Worm (Caenorhabditis elegans) whole organism, late embryonic: ENCODE results near the gene F11A5.5.

ENCODE experiments used
- F13H6.1 ChIP-seq: sonication (generic microtip); optimal IDR thresholded peaks from 2 replicates; lab custom pipeline; 2016; ENCODE audit warnings: missing genetic modification characterization, missing compliant biosample characterization
- ama-1 ChIP-seq: fragments of 150-350 bp; optimal IDR thresholded peaks from 2 replicates; lab custom pipeline; 2014
- ets-4 ChIP-seq: sonication (generic microtip); optimal IDR thresholded peaks from 2 replicates; lab custom pipeline; 2016; ENCODE audit warnings: missing genetic modification characterization, missing compliant biosample characterization
- fkh-10 ChIP-seq: fragments of 150-350 bp; optimal IDR thresholded peaks from 2 replicates; lab custom pipeline; 2014; ENCODE audit warnings: missing biosample characterization, missing genetic modification reagents, missing genetic modification characterization
- nhr-11 ChIP-seq: fragments of 150-350 bp; optimal IDR thresholded peaks from 2 replicates; lab custom pipeline; 2014; ENCODE audit warnings: missing biosample characterization, missing genetic modification characterization
- odd-2 ChIP-seq: sonication (generic microtip); optimal IDR thresholded peaks from 2 replicates; lab custom pipeline; 2017; ENCODE audit warnings: antibody characterized with exemption, mild to moderate bottlenecking, missing genetic modification characterization, missing compliant biosample characterization
- pag-3 ChIP-seq: sonication (generic microtip); optimal IDR thresholded peaks from 2 replicates; lab custom pipeline; 2016; ENCODE audit warnings: missing compliant biosample characterization, missing genetic modification characterization, borderline replicate concordance
- sox-2 ChIP-seq: fragments of 200-800 bp; sonication (Bioruptor generic); IDR thresholded peaks from 2 replicates; pipeline ENCODE4 v1.3.6; 2022; ENCODE audit warnings: missing genetic modification reagents, missing genetic modification characterization, missing compliant biosample characterization
- sox-4 ChIP-seq: sonication (generic microtip); optimal IDR thresholded peaks from 2 replicates; lab custom pipeline; 2017; ENCODE audit warnings: mild to moderate bottlenecking, missing genetic modification characterization, inconsistent platforms, missing compliant biosample characterization
- zip-5 ChIP-seq: sonication (generic microtip); optimal IDR thresholded peaks from 2 replicates; lab custom pipeline; 2016; ENCODE audit warnings: missing genetic modification characterization, missing compliant biosample characterization

DNA sequence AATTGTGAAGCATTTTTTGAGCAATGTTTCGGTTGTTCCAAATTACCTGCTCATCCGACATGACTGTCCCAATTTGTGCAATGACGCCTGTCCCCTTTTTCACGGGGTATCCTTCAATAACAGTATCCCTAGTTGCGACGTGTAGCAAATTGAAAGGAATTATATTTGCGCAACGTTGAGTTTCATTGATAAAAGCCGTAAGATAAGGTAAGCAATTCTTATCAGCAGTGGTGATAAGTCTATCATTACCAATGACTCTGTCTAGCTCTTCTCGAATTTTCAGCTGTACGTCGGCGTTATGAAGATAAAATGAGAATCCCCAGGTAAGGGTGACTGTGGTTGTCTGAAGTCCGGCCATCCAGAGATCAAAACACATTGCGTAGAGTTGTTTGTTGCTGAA is 24.0 kb upstream of the F11A5.5 start:
- no peak for TF ChIP-seq fkh-10 (GFP tag; lab: Kevin White, UChicago)
- no peak for TF ChIP-seq zip-5 (tag; lab: Kevin White, UChicago)
- no peak for TF ChIP-seq sox-4 (tag; lab: Kevin White, UChicago)
- no peak for TF ChIP-seq odd-2
- no peak for TF ChIP-seq F13H6.1 (tag; lab: Kevin White, UChicago)
- TF ChIP-seq nhr-11 (tag; lab: Kevin White, UChicago): no peak
- TF ChIP-seq sox-2 (GFP tag; lab: Robert Waterston, UW): no peak
- no peak for TF ChIP-seq ets-4
- no peak for TF ChIP-seq pag-3 (tag; lab: Kevin White, UChicago)
- no peak for TF ChIP-seq ama-1 (lab: Kevin White, UChicago)
